Worm (Caenorhabditis elegans): ENCODE results near the gene R10H10.3.
A peak's percentile ranks its signal among the peaks of the same experiment; 100 is the strongest.

R10H10.3 gene

ce11 chrIV:10403193-10404058 lies 15.1 kb downstream of the R10H10.3 start, which contains the start of gene gpa-7 (continued):
- no peak for TF ChIP-seq daf-19 (GFP tag; conservative IDR thresholded peaks at IDR 0.05)
- TF ChIP-seq nhr-77 (tag; optimal IDR thresholded peaks at IDR 0.05): no peak
- TF ChIP-seq dmd-6 (GFP tag; IDR thresholded peaks at IDR 0.05): peak; percentile 24; the same call in 1 of the 2 replicates
- TF ChIP-seq fkh-10 (GFP tag; optimal IDR thresholded peaks at IDR 0.05): peak; percentile 81
- no peak for TF ChIP-seq dve-1 (tag; optimal IDR thresholded peaks at IDR 0.05; ENCODE audit: insufficient read depth)
- peak; percentile 97 for TF ChIP-seq aha-1 (tag)
- TF ChIP-seq R02D3.7 (tag; optimal IDR thresholded peaks at IDR 0.05): no peak
- TF ChIP-seq nhr-10 (tag; optimal IDR thresholded peaks at IDR 0.05): no peak
- TF ChIP-seq snpc-4 (tag; optimal IDR thresholded peaks at IDR 0.05): no peak
- peak; percentile 25 for TF ChIP-seq mxl-3 (GFP tag; optimal IDR thresholded peaks at IDR 0.05)
- TF ChIP-seq dpl-1 (GFP tag; optimal IDR thresholded peaks at IDR 0.05): no peak
- peak; percentile 72 for TF ChIP-seq hmg-1.1 (GFP tag; IDR thresholded peaks at IDR 0.05)
- no peak for TF ChIP-seq dmd-9 (GFP tag; IDR thresholded peaks at IDR 0.05)
- no peak for TF ChIP-seq nhr-76 (tag; optimal IDR thresholded peaks at IDR 0.05)
- peak; percentile 72 for TF ChIP-seq set-16 (GFP tag; IDR thresholded peaks at IDR 0.05)
- peak; percentile 64 for TF ChIP-seq F37D6.2 (tag; optimal IDR thresholded peaks at IDR 0.05)
- peak; percentile 59 for TF ChIP-seq mep-1 (tag; optimal IDR thresholded peaks at IDR 0.05)
- no peak for TF ChIP-seq nhr-111 (GFP tag; optimal IDR thresholded peaks at IDR 0.05)
- no peak for TF ChIP-seq nhr-102 (tag; optimal IDR thresholded peaks at IDR 0.05)
- TF ChIP-seq daf-16 (GFP tag; optimal IDR thresholded peaks at IDR 0.05): no peak
- no peak for TF ChIP-seq daf-16 (tag; optimal IDR thresholded peaks at IDR 0.05)
- TF ChIP-seq ctbp-1 (GFP tag; IDR thresholded peaks at IDR 0.05): peak; percentile 89
- no peak for TF ChIP-seq vab-7 (GFP tag; IDR thresholded peaks at IDR 0.05)
- no peak for TF ChIP-seq spr-3 (GFP tag; optimal IDR thresholded peaks at IDR 0.05)

- TF ChIP-seq dmd-6 (GFP tag; IDR thresholded peaks at IDR 0.05) (no peak), tag-97 (GFP tag; IDR thresholded peaks at IDR 0.05) (no peak), egl-43 (GFP tag; IDR thresholded peaks at IDR 0.05) (no peak), zfp-2 (tag; optimal IDR thresholded peaks at IDR 0.05) (no peak), unc-39 (tag; optimal IDR thresholded peaks at IDR 0.05) (no peak), duxl-1 (tag; optimal IDR thresholded peaks at IDR 0.05; ENCODE audit: poor library complexity) (no peak), mxl-3 (GFP tag; optimal IDR thresholded peaks at IDR 0.05) (no peak), egl-27 (tag; optimal IDR thresholded peaks at IDR 0.05) (no peak), D1046.2 (GFP tag; IDR thresholded peaks at IDR 0.05) (no peak), sdz-12 (GFP tag; optimal IDR thresholded peaks at IDR 0.05) (no peak), unc-130 (GFP tag; optimal IDR thresholded peaks at IDR 0.05) (no peak), F37D6.2 (tag; optimal IDR thresholded peaks at IDR 0.05) (no peak), mdt-29 (GFP tag; IDR thresholded peaks at IDR 0.05) (no peak), lin-38 (GFP tag; IDR thresholded peaks at IDR 0.05) (no peak), nhr-10 (tag; optimal IDR thresholded peaks at IDR 0.05) (no peak), unc-62 (GFP tag; optimal IDR thresholded peaks at IDR 0.05 in 1 of 2) (no peak), unc-62 (tag; optimal IDR thresholded peaks at IDR 0.05) (no peak), daf-12 (tag; optimal IDR thresholded peaks at IDR 0.05) (no peak), aly-2 (tag; optimal IDR thresholded peaks at IDR 0.05) (no peak), ces-1 (GFP tag; optimal IDR thresholded peaks at IDR 0.05) (no peak), nhr-25 (tag; optimal IDR thresholded peaks at IDR 0.05; ENCODE audit: borderline replicate concordance, insufficient read depth) (no peak)
Measured at ce11 chrIV:10409377-10409776, 21.1 kb downstream of the R10H10.3 start, which contains the start of gene rfk-1. TSS of gene rfk-1 (minus strand) at chrIV:10409477.

Data from whole organism, L4 larva.